Worm (Caenorhabditis elegans) whole organism, L2 larva: ENCODE results near the gene T27C5.12.

Experiments
- C34F6.9 ChIP-seq: fragments of 150-350 bp; optimal IDR thresholded peaks from 2 replicates; lab custom pipeline; 2014; ENCODE audit warnings: missing biosample characterization, missing genetic modification characterization
- ama-1 ChIP-seq: fragments of 150-350 bp; optimal IDR thresholded peaks from 2 replicates; lab custom pipeline; 2018; ENCODE audit warnings: inconsistent platforms
- fos-1 ChIP-seq: fragments of 150-350 bp; optimal IDR thresholded peaks from 2 replicates; lab custom pipeline; 2014; ENCODE audit warnings: missing biosample characterization, missing genetic modification characterization
- nhr-12 ChIP-seq: fragments of 150-350 bp; optimal IDR thresholded peaks from 2 replicates; lab custom pipeline; 2014; ENCODE audit warnings: missing biosample characterization, missing genetic modification characterization
- sma-3 ChIP-seq: sonication (generic microtip); optimal IDR thresholded peaks from 2 replicates; lab custom pipeline; 2016; ENCODE audit warnings: missing genetic modification reagents, missing genetic modification characterization, missing compliant biosample characterization
- sma-9 ChIP-seq, 2 experiments: fragments of 150-350 bp in 1 of 2; sonication (generic microtip) in 1 of 2; optimal IDR thresholded peaks; 2 replicates each; lab custom pipeline; 2014 to 2016; ENCODE audit warnings: missing genetic modification characterization in 2 of 2, mild to moderate bottlenecking in 1 of 2, missing biosample characterization in 1 of 2, missing compliant biosample characterization in 1 of 2, missing genetic modification reagents in 1 of 2, moderate library complexity in 1 of 2

DNA sequence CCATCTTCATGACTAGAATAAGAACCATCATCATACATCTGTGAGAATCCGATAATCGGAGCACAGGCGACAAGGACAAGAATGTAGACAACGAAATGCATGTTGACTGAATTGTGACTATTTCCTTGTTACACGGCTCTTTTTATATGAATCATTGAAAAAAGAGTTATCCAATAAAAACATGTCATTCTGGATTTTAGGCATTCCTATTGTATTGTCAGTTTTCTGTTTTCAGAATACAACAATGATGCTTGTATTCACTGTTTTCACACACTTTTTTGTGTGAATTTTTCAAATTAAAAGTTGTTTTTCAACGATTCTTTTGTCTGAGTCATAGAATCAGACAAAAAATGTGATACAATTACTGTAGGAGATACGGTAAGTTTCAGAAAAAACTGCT lies 21.4 kb downstream of the T27C5.12 start, which contains the start of gene F20E11.18:
- TF ChIP-seq ama-1 (lab: Kevin White, UChicago) (no peak), sma-3 (GFP tag; lab: Kevin White, UChicago) (no peak), C34F6.9 (tag; lab: Kevin White, UChicago) (no peak), nhr-12 (tag; lab: Kevin White, UChicago) (no peak), sma-9 (GFP tag; optimal IDR thresholded peaks at IDR 0.05; lab: Kevin White, UChicago) (no peak), sma-9 (tag; optimal IDR thresholded peaks at IDR 0.05; lab: Kevin White, UChicago) (no peak), fos-1 (tag; lab: Kevin White, UChicago) (no peak)
